Fruit fly (Drosophila melanogaster) whole organism, wandering third instar larva: ENCODE measurements around the gene Taf3.

Experiments
- Abd-B ChIP-seq: fragments of >200 bp; optimal IDR thresholded peaks from 2 replicates; lab custom pipeline; 2017; ENCODE audit warnings: missing biosample characterization, missing genetic modification characterization
- CG32264 ChIP-seq: fragments of 200-800 bp; sonication (Bioruptor generic); optimal IDR thresholded peaks from 2 replicates; lab custom pipeline; 2016; ENCODE audit warnings: missing biosample characterization, missing genetic modification characterization
- CG9705 ChIP-seq: fragments of 200-800 bp; sonication (Bioruptor generic); optimal IDR thresholded peaks from 2 replicates; lab custom pipeline; 2018; ENCODE audit warnings: missing biosample characterization, mild to moderate bottlenecking, missing genetic modification characterization
- CrebA ChIP-seq: fragments of 200-800 bp; sonication (Bioruptor generic); optimal IDR thresholded peaks from 2 replicates; lab custom pipeline; 2016; ENCODE audit warnings: missing biosample characterization, mild to moderate bottlenecking, missing genetic modification characterization, borderline replicate concordance
- Dfd ChIP-seq: fragments of >200 bp; optimal IDR thresholded peaks from 2 replicates; lab custom pipeline; 2017; ENCODE audit warnings: missing biosample characterization, missing genetic modification characterization
- Dif ChIP-seq: fragments of 200-275, 200-300 bp; sonication (Bioruptor generic); optimal IDR thresholded peaks from 2 replicates; lab custom pipeline; 2018; ENCODE audit warnings: missing biosample characterization, missing genetic modification characterization; ENCODE audit not compliant: partially characterized antibody
- GATAd ChIP-seq: sonication (Bioruptor generic); optimal IDR thresholded peaks from 2 replicates; lab custom pipeline; 2016; ENCODE audit warnings: missing biosample characterization, missing genetic modification characterization
- HLH106 ChIP-seq: fragments of 200-800 bp; optimal IDR thresholded peaks from 3 replicates; lab custom pipeline; 2019; ENCODE audit warnings: missing biosample characterization, mild to moderate bottlenecking, missing genetic modification characterization, moderate library complexity
- Hnf4 ChIP-seq: fragments of 200-800 bp; sonication (Bioruptor generic); optimal IDR thresholded peaks from 2 replicates; lab custom pipeline; 2016; ENCODE audit warnings: missing biosample characterization, mild to moderate bottlenecking, missing genetic modification characterization
- Hr78 ChIP-seq: fragments of >200 bp; optimal IDR thresholded peaks from 2 replicates; lab custom pipeline; 2017; ENCODE audit warnings: missing biosample characterization, missing genetic modification characterization
- Hr83 ChIP-seq: fragments of 200-300 bp; sonication (Bioruptor generic); optimal IDR thresholded peaks from 2 replicates; lab custom pipeline; 2016; ENCODE audit warnings: missing biosample characterization, mild to moderate bottlenecking, missing genetic modification characterization, moderate library complexity; ENCODE audit not compliant: poor library complexity, severe bottlenecking
- Jra ChIP-seq: sonication (Bioruptor generic); optimal IDR thresholded peaks from 2 replicates; lab custom pipeline; 2016; ENCODE audit warnings: missing biosample characterization, missing genetic modification characterization
- Mio ChIP-seq: sonication (Bioruptor generic); optimal IDR thresholded peaks from 2 replicates; lab custom pipeline; 2016; ENCODE audit warnings: missing biosample characterization, missing genetic modification characterization
- Myc ChIP-seq: fragments of >200 bp; optimal IDR thresholded peaks from 2 replicates; lab custom pipeline; 2017
- N ChIP-seq: fragments of >200 bp; optimal IDR thresholded peaks from 2 replicates; lab custom pipeline; 2018; ENCODE audit warnings: missing biosample characterization, missing external identifiers, missing genetic modification characterization
- OdsH ChIP-seq: fragments of 200-800 bp; sonication (Bioruptor generic); optimal IDR thresholded peaks from 2 replicates; lab custom pipeline; 2016; ENCODE audit warnings: missing biosample characterization, mild to moderate bottlenecking, missing genetic modification characterization
- Rel ChIP-seq, 2 experiments: fragments of 200-800 bp; sonication (Bioruptor generic) in 1 of 2; optimal IDR thresholded peaks; 2 replicates in 1 of 2; 3 replicates in 1 of 2; lab custom pipeline; 2016 to 2019; ENCODE audit warnings: mild to moderate bottlenecking in 2 of 2, missing biosample characterization in 2 of 2, missing genetic modification characterization in 2 of 2, moderate library complexity in 1 of 2
- Sp1 ChIP-seq: fragments of 200-800 bp; sonication (Bioruptor generic); optimal IDR thresholded peaks from 3 replicates; lab custom pipeline; 2019; ENCODE audit warnings: missing biosample characterization, mild to moderate bottlenecking, missing genetic modification characterization, moderate library complexity
- Vsx2 ChIP-seq: fragments of 200-300, 225-300 bp; sonication (Bioruptor generic); optimal IDR thresholded peaks from 2 replicates; lab custom pipeline; 2018; ENCODE audit warnings: missing biosample characterization, missing genetic modification characterization; ENCODE audit not compliant: partially characterized antibody
- br ChIP-seq: fragments of 200-800 bp; sonication (Bioruptor generic); optimal IDR thresholded peaks from 2 replicates; lab custom pipeline; 2016; ENCODE audit warnings: missing biosample characterization, missing genetic modification characterization
- brk ChIP-seq: fragments of 200-800 bp; sonication (Bioruptor generic); optimal IDR thresholded peaks from 2 replicates; lab custom pipeline; 2016; ENCODE audit warnings: missing biosample characterization, mild to moderate bottlenecking, missing genetic modification characterization
- dl ChIP-seq, 2 experiments: fragments of 175-275, 200-275 bp in 1 of 2; fragments of 200-275 bp in 1 of 2; sonication (Bioruptor generic); optimal IDR thresholded peaks; lab custom pipeline; 2018; ENCODE audit warnings: mild to moderate bottlenecking in 2 of 2, missing biosample characterization in 2 of 2, missing genetic modification characterization in 2 of 2, moderate library complexity in 2 of 2; ENCODE audit not compliant: partially characterized antibody in 2 of 2, insufficient read depth in 1 of 2
- dmrt93B ChIP-seq: fragments of 200-800 bp; sonication (Bioruptor generic); optimal IDR thresholded peaks from 2 replicates; lab custom pipeline; 2018; ENCODE audit warnings: missing biosample characterization, mild to moderate bottlenecking, missing genetic modification characterization
- dsf ChIP-seq: sonication (Bioruptor generic); optimal IDR thresholded peaks from 2 replicates; lab custom pipeline; 2016; ENCODE audit warnings: missing biosample characterization, missing genetic modification characterization, borderline replicate concordance
- ey ChIP-seq: fragments of 200-800 bp; sonication (Bioruptor generic); optimal IDR thresholded peaks from 2 replicates; lab custom pipeline; 2016; ENCODE audit warnings: missing biosample characterization, missing genetic modification characterization
- foxo ChIP-seq, 2 experiments: fragments of 200-800 bp; sonication (Bioruptor generic); optimal IDR thresholded peaks; 2 replicates in 1 of 2; 3 replicates in 1 of 2; lab custom pipeline; 2016 to 2017; ENCODE audit warnings: missing biosample characterization in 2 of 2, missing genetic modification characterization in 2 of 2
- fru ChIP-seq: fragments of 200-800 bp; sonication (Bioruptor generic); optimal IDR thresholded peaks from 3 replicates; lab custom pipeline; 2016; ENCODE audit warnings: missing biosample characterization, mild to moderate bottlenecking, missing genetic modification characterization
- h ChIP-seq: fragments of 200-800 bp; sonication (Bioruptor generic); optimal IDR thresholded peaks from 3 replicates; lab custom pipeline; 2016; ENCODE audit warnings: missing biosample characterization, mild to moderate bottlenecking, missing genetic modification characterization
- jim ChIP-seq: fragments of 175-275, 200-325 bp; sonication (Bioruptor generic); optimal IDR thresholded peaks from 2 replicates; lab custom pipeline; 2016; ENCODE audit warnings: missing biosample characterization, mild to moderate bottlenecking, missing genetic modification characterization
- lola ChIP-seq: fragments of >200 bp; optimal IDR thresholded peaks from 2 replicates; lab custom pipeline; 2017; ENCODE audit warnings: missing biosample characterization, missing genetic modification characterization
- pan ChIP-seq: fragments of >200 bp; optimal IDR thresholded peaks from 2 replicates; lab custom pipeline; 2017
- psq ChIP-seq: fragments of 200-800 bp; sonication (Bioruptor generic); optimal IDR thresholded peaks from 3 replicates; lab custom pipeline; 2017; ENCODE audit warnings: missing biosample characterization, mild to moderate bottlenecking, missing genetic modification characterization, moderate library complexity
- rgr ChIP-seq: fragments of 200-800 bp; sonication (Bioruptor generic); optimal IDR thresholded peaks from 3 replicates; lab custom pipeline; 2016; ENCODE audit warnings: missing biosample characterization, mild to moderate bottlenecking, missing genetic modification characterization
- sage ChIP-seq: fragments of 200-800 bp; sonication (Bioruptor generic); optimal IDR thresholded peaks from 2 replicates; lab custom pipeline; 2016; ENCODE audit warnings: missing biosample characterization, mild to moderate bottlenecking, missing genetic modification characterization
- sv ChIP-seq: fragments of 200-800 bp; sonication (Bioruptor generic); optimal IDR thresholded peaks from 3 replicates; lab custom pipeline; 2016; ENCODE audit warnings: missing biosample characterization, missing genetic modification characterization
- tai ChIP-seq: sonication (Bioruptor generic); optimal IDR thresholded peaks from 2 replicates; lab custom pipeline; 2016; ENCODE audit warnings: missing biosample characterization, missing genetic modification characterization
- usp ChIP-seq: fragments of >200 bp; optimal IDR thresholded peaks from 2 replicates; lab custom pipeline; 2017; ENCODE audit warnings: missing biosample characterization, missing genetic modification characterization
- woc ChIP-seq: sonication (Bioruptor generic); optimal IDR thresholded peaks from 2 replicates; lab custom pipeline; 2016; ENCODE audit warnings: missing biosample characterization, mild to moderate bottlenecking, missing genetic modification characterization

The Taf3 gene

DNA sequence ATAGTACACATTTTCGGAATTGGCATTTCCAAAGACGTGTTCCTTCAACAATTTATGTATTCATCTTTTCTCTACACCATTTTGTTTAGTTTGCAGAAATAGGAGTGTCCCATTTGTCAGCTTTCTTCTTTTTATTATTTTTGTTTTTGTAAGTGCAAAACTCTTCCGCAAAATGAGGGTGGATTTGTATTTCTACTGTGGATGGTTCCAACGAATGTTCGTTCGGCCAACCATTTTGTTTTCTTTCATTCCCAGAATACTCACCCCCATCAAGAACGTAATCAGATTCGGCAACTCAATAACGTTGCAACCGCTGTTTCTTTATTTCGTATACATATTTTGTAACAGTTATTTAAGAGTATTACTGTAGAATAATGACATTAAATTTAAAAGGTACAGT, 38.4 kb downstream of the Taf3 start:
- no peak for TF ChIP-seq rgr (GFP tag; lab: Kevin White, UChicago)
- TF ChIP-seq Hr78 (GFP tag; lab: Kevin White, UChicago) = no peak
- TF ChIP-seq Rel (GFP tag; optimal IDR thresholded peaks at IDR 0.05; lab: Kevin White, UChicago) = no peak
- TF ChIP-seq Rel (tag; optimal IDR thresholded peaks at IDR 0.05; lab: Kevin White, UChicago) = no peak
- no peak for TF ChIP-seq h (GFP tag; lab: Kevin White, UChicago)
- no peak for TF ChIP-seq Vsx2 (GFP tag; lab: Kevin White, UChicago)
- TF ChIP-seq psq (GFP tag; lab: Kevin White, UChicago) = no peak
- TF ChIP-seq jim = no peak
- no peak for TF ChIP-seq OdsH
- no peak for TF ChIP-seq sage (GFP tag; lab: Kevin White, UChicago)
- no peak for TF ChIP-seq Myc
- no peak for TF ChIP-seq lola (GFP tag; lab: Kevin White, UChicago)
- TF ChIP-seq HLH106 = no peak
- TF ChIP-seq Mio (GFP tag; lab: Kevin White, UChicago) = no peak
- no peak for TF ChIP-seq Dfd (GFP tag; lab: Kevin White, UChicago)
- TF ChIP-seq usp (GFP tag; lab: Kevin White, UChicago) = no peak
- TF ChIP-seq Sp1 = no peak
- TF ChIP-seq woc (GFP tag; lab: Kevin White, UChicago) = no peak

dm6 chr4:424630-425327, 41.8 kb downstream of the Taf3 start:
- TF ChIP-seq br (GFP tag; lab: Kevin White, UChicago) = no peak
- TF ChIP-seq sv (GFP tag; lab: Kevin White, UChicago) = peak; percentile 80
- peak; percentile 72 for TF ChIP-seq h (GFP tag; lab: Kevin White, UChicago)
- peak; percentile 26 for TF ChIP-seq Mio (GFP tag; lab: Kevin White, UChicago)
- TF ChIP-seq Abd-B (GFP tag; lab: Kevin White, UChicago) = no peak
- TF ChIP-seq rgr (GFP tag; lab: Kevin White, UChicago) = peak; percentile 80
- peak; percentile 55 for TF ChIP-seq Jra (GFP tag; lab: Kevin White, UChicago)
- TF ChIP-seq CG9705 (GFP tag; lab: Kevin White, UChicago) = peak; percentile 54
- no peak for TF ChIP-seq usp (GFP tag; lab: Kevin White, UChicago)
- TF ChIP-seq Myc = no peak
- peak; percentile 61 for TF ChIP-seq ey
- peak; percentile 54 for TF ChIP-seq dmrt93B
- TF ChIP-seq Dfd (GFP tag; lab: Kevin White, UChicago) = no peak
- TF ChIP-seq N = no peak
- no peak for TF ChIP-seq Sp1
- peak; percentile 80 for TF ChIP-seq tai (GFP tag; lab: Kevin White, UChicago)
- TF ChIP-seq CG32264 (GFP tag; lab: Kevin White, UChicago) = peak; percentile 13
- TF ChIP-seq Hr83 (GFP tag; lab: Kevin White, UChicago) = peak; percentile 82
- no peak for TF ChIP-seq dl (GFP tag; optimal IDR thresholded peaks at IDR 0.05; lab: Kevin White, UChicago; ENCODE audit: insufficient read depth in 1 of 2, partially characterized antibody in 2 of 2)
- TF ChIP-seq foxo (GFP tag; optimal IDR thresholded peaks at IDR 0.05; lab: Kevin White, UChicago) = peak in 1 of 2 experiments; percentile 81
- no peak for TF ChIP-seq woc (GFP tag; lab: Kevin White, UChicago)
- TF ChIP-seq CrebA (GFP tag; lab: Kevin White, UChicago) = peak; percentile 27
- TF ChIP-seq HLH106 = peak; percentile 70
- no peak for TF ChIP-seq lola (GFP tag; lab: Kevin White, UChicago)
- peak; percentile 60 for TF ChIP-seq psq (GFP tag; lab: Kevin White, UChicago)
- peak; percentile 86 for TF ChIP-seq fru
- TF ChIP-seq Hnf4 = peak; percentile 76
- no peak for TF ChIP-seq jim
- TF ChIP-seq brk (GFP tag; lab: Kevin White, UChicago) = peak; percentile 58
- TF ChIP-seq Dif (GFP tag; lab: Kevin White, UChicago) = no peak
- TF ChIP-seq pan (lab: Kevin White, UChicago) = no peak
- TF ChIP-seq Vsx2 (GFP tag; lab: Kevin White, UChicago) = no peak
- TF ChIP-seq GATAd (GFP tag; lab: Kevin White, UChicago) = peak; percentile 49
- TF ChIP-seq OdsH = peak; percentile 73
- TF ChIP-seq dsf (GFP tag; lab: Kevin White, UChicago) = peak; percentile 14
- TF ChIP-seq Rel (GFP tag; optimal IDR thresholded peaks at IDR 0.05; lab: Kevin White, UChicago) = no peak
- no peak for TF ChIP-seq Rel (tag; optimal IDR thresholded peaks at IDR 0.05; lab: Kevin White, UChicago)
- TF ChIP-seq Hr78 (GFP tag; lab: Kevin White, UChicago) = no peak
- TF ChIP-seq sage (GFP tag; lab: Kevin White, UChicago) = peak; percentile 50
